Fruit fly (Drosophila melanogaster) Kc167 (cell line): ENCODE measurements around the gene Bicra.

Source experiments
- Myc ChIP-seq: fragments of >200 bp; optimal IDR thresholded peaks from 2 replicates; lab custom pipeline; 2017; ENCODE audit warnings: missing external identifiers
- Sin3A ChIP-seq: fragments of >200 bp; optimal IDR thresholded peaks from 2 replicates; lab custom pipeline; 2018; ENCODE audit warnings: missing external identifiers
- h ChIP-seq: fragments of >200 bp; optimal IDR thresholded peaks from 3 replicates; lab custom pipeline; 2018; ENCODE audit warnings: missing external identifiers
- insv ChIP-seq: fragments of >200 bp; optimal IDR thresholded peaks from 3 replicates; lab custom pipeline; 2018; ENCODE audit warnings: missing external identifiers
- psq ChIP-seq: fragments of >200 bp; optimal IDR thresholded peaks from 2 replicates; lab custom pipeline; 2017; ENCODE audit warnings: missing external identifiers
- ttk ChIP-seq: sonication (Bioruptor generic); optimal IDR thresholded peaks from 2 replicates; lab custom pipeline; 2017; ENCODE audit warnings: missing external identifiers

Bicra gene

DNA sequence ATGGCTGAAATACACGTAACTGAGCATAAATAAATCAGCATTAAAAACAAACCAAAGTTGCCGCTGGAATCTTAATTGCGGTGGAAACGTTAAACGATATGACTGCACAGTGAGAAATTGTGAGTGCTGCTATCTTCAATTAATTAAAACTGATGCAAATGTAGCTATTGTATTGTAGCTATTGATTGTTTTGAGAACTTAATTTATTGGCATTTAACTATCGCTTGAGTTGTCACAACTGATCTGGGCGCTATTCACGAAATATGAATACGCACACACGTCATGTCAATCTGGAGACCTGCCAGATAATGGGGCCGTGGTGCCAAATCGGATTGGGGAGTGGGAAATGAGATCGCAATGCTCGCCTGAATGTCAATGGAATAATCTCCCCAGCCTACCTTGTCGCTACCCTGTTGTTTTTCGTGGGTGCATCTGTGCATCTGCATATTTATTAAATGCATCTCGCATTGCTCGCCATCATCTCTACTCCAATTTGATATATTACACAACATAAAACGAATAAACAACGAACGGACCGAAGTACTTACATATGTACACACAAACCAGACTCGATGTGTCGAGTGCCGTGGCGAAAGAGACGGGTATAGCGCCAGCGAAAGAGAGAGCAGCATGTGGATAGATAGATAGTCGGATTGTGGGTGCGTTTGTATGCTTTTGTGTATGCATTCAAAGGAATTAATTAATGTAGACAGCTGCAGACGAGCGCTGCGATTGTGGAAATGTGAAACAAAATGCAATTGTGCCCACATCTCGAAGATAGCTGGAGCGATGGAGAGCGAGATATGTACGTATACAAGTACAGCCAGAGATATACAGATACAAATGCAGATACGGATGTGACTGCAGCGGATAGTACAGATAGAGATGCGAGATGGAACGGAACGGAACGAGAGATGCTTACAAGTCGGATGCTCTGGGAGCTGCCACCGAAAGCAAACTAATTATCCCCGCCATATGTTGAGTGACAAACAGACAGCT is 20.9 kb downstream of the Bicra start:
- TF ChIP-seq h = no peak
- TF ChIP-seq psq (lab: Kevin White, UChicago) = no peak
- TF ChIP-seq Myc = no peak
- no peak for TF ChIP-seq insv (lab: Kevin White, UChicago)
- TF ChIP-seq ttk (lab: Kevin White, UChicago) = no peak
- TF ChIP-seq Sin3A (lab: Kevin White, UChicago) = no peak

- no peak for TF ChIP-seq Sin3A (lab: Kevin White, UChicago)
- TF ChIP-seq ttk (lab: Kevin White, UChicago) = no peak
- TF ChIP-seq h = no peak
- TF ChIP-seq Myc = no peak
- TF ChIP-seq psq (lab: Kevin White, UChicago) = no peak
- TF ChIP-seq insv (lab: Kevin White, UChicago) = no peak
These were observed 24.1 kb downstream of the Bicra start for dm6 chr3R:29086896-29087295.

DNA sequence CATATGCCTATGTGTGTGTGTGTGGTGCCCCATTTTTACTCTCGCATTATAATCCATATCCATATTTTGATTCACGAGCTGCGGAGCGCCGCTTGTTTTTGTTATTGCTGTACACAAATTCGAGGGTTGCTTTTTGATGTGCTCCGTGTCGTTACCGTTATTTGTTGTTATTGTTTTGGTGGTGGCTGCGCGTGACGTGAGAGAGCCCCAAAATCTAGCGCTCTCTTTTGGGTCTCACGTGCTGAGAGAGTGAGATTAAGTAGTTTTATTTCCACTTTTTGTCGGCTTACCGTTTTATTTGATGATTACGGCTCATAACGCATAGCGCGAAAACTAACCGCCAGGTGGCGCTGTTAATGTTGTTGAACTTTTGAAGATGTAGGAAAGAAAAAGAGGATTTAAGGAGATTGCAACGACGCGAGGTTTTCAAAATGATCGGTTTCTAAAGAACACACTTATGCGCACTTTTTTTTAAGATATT is 24.5 kb downstream of the Bicra start:
- TF ChIP-seq h = no peak
- TF ChIP-seq psq (lab: Kevin White, UChicago) = no peak
- TF ChIP-seq ttk (lab: Kevin White, UChicago) = no peak
- TF ChIP-seq Sin3A (lab: Kevin White, UChicago) = no peak

DNA sequence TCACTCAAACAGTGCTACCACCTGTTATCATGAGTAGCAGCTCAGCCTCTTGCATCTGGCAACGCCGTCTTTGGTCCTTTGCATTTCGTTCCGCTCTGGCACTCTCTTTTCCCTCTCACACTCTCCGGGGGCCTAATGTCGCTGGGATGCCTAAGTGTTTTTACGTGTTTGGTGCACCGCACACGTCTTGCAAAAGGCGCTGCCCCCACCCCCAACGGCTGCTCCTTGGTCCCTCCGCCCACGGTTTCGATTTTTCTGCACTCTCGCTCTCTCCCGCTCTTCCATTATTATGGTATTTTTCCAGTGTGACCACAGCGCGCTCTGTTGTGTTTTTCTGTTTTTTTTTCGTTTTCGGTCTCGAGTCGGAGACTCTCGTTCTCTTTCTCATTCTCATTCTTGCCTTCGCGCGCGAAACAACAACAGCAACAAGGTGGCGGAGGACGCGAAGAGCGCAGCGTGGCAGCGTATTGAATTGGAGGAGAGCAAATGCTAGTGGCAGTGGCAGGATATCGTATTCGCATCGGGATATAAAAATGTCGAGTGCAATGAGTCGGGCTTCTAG is 25.2 kb downstream of the Bicra start:
- TF ChIP-seq Myc = no peak
- TF ChIP-seq h = no peak
- no peak for TF ChIP-seq psq (lab: Kevin White, UChicago)
- no peak for TF ChIP-seq ttk (lab: Kevin White, UChicago)
- no peak for TF ChIP-seq insv (lab: Kevin White, UChicago)
- no peak for TF ChIP-seq Sin3A (lab: Kevin White, UChicago)

DNA sequence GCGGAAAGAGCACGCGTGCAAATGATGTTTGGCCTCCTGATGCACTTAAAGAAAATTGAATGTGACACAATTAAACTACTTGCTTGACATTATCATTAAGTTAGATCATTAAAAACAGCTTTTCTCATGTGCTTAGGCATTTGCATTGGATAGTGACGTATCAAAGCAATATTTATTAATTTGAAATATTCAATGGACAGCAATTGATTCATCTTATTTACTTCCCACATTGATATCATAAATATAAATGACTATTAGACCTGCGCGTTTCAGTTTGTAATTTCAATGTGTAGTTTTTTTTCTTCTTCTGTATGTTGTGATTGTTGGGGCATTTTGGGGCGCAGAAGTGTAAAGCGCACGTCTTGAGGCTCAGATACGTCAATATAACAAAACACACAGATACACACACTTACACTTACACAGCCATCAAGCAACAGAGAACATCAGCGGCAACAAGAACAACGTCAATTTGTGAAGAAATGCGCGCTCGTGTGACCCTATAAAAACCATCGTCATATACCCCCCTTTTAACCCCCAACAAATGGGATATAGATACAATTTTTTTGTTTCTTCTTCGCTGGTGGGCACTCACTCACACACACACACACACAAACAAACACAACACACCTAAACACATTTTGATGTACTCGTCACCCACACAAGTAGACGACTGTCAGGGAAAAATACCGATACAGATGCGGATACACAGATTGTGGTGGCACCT is 26.3 kb downstream of the Bicra start:
- no peak for TF ChIP-seq Myc
- no peak for TF ChIP-seq psq (lab: Kevin White, UChicago)
- no peak for TF ChIP-seq Sin3A (lab: Kevin White, UChicago)
- no peak for TF ChIP-seq ttk (lab: Kevin White, UChicago)
- TF ChIP-seq insv (lab: Kevin White, UChicago) = no peak

DNA sequence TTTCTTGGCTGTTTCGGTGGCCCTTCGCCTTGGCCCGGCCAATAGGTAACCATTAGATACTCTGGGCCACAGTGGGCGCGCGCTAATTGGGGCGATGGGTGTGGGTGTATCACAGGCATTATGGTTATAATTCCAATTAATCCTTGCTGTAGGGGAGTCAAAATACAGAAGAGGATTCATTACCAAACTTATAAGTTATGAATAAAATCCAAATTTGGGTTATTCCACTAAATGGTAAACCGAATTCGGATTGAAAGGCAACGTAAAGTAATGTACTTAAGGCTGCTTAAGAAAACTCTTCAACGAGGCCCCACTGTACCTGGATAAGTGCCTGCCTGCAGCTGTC is 26.8 kb downstream of the Bicra start:
- TF ChIP-seq Sin3A (lab: Kevin White, UChicago) = no peak
- TF ChIP-seq Myc = no peak
- TF ChIP-seq insv (lab: Kevin White, UChicago) = no peak
- TF ChIP-seq ttk (lab: Kevin White, UChicago) = no peak
- TF ChIP-seq h = no peak
- TF ChIP-seq psq (lab: Kevin White, UChicago) = no peak

DNA sequence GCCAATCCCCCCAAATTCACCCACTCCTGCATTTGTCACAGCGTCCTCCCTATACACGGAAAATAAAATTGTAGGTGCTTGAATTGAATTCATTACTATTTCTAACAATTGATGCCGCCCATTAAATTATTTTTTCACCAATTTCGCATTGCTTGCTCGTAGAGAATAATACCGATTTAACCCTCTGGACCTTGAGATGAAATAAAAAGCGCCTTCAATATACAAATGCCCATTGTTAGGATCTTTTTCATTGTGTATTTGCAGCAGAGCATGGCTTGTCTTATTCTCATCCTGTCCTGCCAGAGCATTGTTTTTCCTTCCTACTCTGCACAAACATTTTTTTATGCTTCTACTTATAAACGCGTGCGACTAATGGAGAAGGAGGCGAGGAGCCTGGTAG is 28.8 kb downstream of the Bicra start:
- TF ChIP-seq insv (lab: Kevin White, UChicago) (no peak), h (no peak), Myc (no peak), psq (lab: Kevin White, UChicago) (no peak), Sin3A (lab: Kevin White, UChicago) (no peak), ttk (lab: Kevin White, UChicago) (no peak)

DNA sequence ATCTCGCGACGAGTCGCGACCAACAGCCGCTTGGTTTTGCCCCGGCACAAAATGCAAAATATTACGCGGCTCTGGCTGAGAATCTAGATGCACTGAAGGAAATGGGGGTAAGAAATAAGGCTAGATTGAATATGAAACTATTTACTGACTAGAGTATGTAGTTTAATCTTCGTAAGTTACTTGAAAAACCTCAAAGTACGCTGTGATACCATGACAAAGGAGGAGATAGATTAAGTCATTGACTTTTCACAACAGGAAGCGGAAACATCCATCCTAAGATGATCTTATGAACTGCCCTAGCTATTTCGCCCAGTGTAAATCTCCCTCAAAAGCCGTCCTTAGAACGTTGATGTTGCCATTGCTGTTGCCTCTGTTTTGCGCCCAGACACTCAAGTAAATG is 31.3 kb downstream of the Bicra start:
- TF ChIP-seq insv (lab: Kevin White, UChicago) (no peak), h (no peak), Myc (no peak), ttk (lab: Kevin White, UChicago) (no peak), psq (lab: Kevin White, UChicago) (no peak)

dm6 chr3R:29095525-29095924 is 32.7 kb downstream of the Bicra start:
- TF ChIP-seq h (no peak), ttk (lab: Kevin White, UChicago) (no peak), psq (lab: Kevin White, UChicago) (no peak), Sin3A (lab: Kevin White, UChicago) (no peak), insv (lab: Kevin White, UChicago) (no peak), Myc (no peak)

dm6 chr3R:29096009-29096443 is 33.2 kb downstream of the Bicra start:
- TF ChIP-seq insv (lab: Kevin White, UChicago) (no peak), ttk (lab: Kevin White, UChicago) (no peak), Sin3A (lab: Kevin White, UChicago) (no peak)

dm6 chr3R:29098022-29098421 is 35.2 kb downstream of the Bicra start:
- TF ChIP-seq Myc (no peak), h (no peak), insv (lab: Kevin White, UChicago) (no peak), ttk (lab: Kevin White, UChicago) (no peak), psq (lab: Kevin White, UChicago) (no peak), Sin3A (lab: Kevin White, UChicago) (no peak)

- no peak for TF ChIP-seq ttk (lab: Kevin White, UChicago)
- no peak for TF ChIP-seq insv (lab: Kevin White, UChicago)
These were observed 40.4 kb downstream of the Bicra start for dm6 chr3R:29103227-29103626.
